Fruit fly (Drosophila melanogaster) whole organism, embryonic: ENCODE measurements around the gene Pxn.

ENCODE experiments used
- CG11504 ChIP-seq: fragments of 200-800 bp; sonication (Bioruptor generic); optimal IDR thresholded peaks from 3 replicates; lab custom pipeline; 2019; ENCODE audit warnings: missing biosample characterization, mild to moderate bottlenecking, missing genetic modification characterization, moderate library complexity
- CG30020 ChIP-seq: fragments of 200-800 bp; optimal IDR thresholded peaks from 2 replicates; lab custom pipeline; 2019; ENCODE audit warnings: missing biosample characterization, mild to moderate bottlenecking, missing genetic modification characterization, moderate library complexity
- CG8765 ChIP-seq: fragments of 200-800 bp; sonication (Bioruptor generic); IDR thresholded peaks from 2 replicates; pipeline ENCODE4 v1.3.6; 2022; ENCODE audit warnings: missing biosample characterization, missing genetic modification characterization
- dysf ChIP-seq: fragments of 200-800 bp; sonication (Bioruptor generic); IDR thresholded peaks from 3 replicates; pipeline ENCODE4 v1.3.6; 2022; ENCODE audit warnings: missing biosample characterization, missing genetic modification characterization
- prd ChIP-seq, 3 experiments: fragments of >200 bp in 2 of 3; fragments of 200-800 bp in 1 of 3; sonication (Bioruptor generic) in 1 of 3; optimal IDR thresholded peaks in 2 of 3; IDR thresholded peaks in 1 of 3; 2 replicates in 2 of 3; 3 replicates in 1 of 3; pipeline versions ENCODE4 v1.3.6 to Lab custom; 2017 to 2022; ENCODE audit warnings: missing biosample characterization in 1 of 3, missing genetic modification characterization in 1 of 3
- sisA ChIP-seq: fragments of 200-800 bp; sonication (Bioruptor generic); IDR thresholded peaks from 2 replicates; pipeline ENCODE4 v1.3.6; 2022; ENCODE audit warnings: missing biosample characterization, missing genetic modification characterization

DNA sequence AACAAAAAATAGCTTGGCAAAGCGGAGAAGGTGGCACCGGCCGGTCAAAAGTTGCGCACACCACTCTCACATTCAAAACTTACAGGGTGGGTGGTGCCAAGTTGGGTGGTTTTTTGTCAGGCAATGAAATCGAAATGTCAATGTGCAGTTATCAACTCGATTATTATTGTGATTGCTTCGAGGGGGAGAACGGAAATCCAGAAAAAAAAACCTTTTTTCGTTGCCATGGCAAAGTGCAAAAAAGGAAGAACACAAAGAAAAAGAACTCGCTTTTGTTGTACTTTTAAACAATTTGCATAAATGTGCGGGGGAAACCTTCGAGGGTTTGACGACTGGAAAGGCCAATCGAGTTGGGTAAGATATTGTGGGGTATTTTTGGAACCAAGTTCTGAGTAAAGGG is 45.0 kb downstream of the Pxn start:
- TF ChIP-seq CG30020: no peak
- TF ChIP-seq dysf: no peak
- no peak for TF ChIP-seq CG11504
- TF ChIP-seq prd (optimal IDR thresholded peaks at IDR 0.05; lab: Kevin White, UChicago): no peak
- TF ChIP-seq prd (GFP tag; IDR thresholded peaks at IDR 0.05; lab: Robert Waterston, UW): no peak
- TF ChIP-seq CG8765 (GFP tag; lab: Robert Waterston, UW): no peak
- no peak for TF ChIP-seq sisA (GFP tag; lab: Robert Waterston, UW)
